Worm (Caenorhabditis elegans) whole organism, L4 larva: ENCODE measurements around the gene sand-1.

ENCODE experiments used
- D1046.2 ChIP-seq: fragments of 200-800 bp; sonication (Bioruptor generic); IDR thresholded peaks from 2 replicates; pipeline ENCODE4 v1.3.6; 2022; ENCODE audit warnings: missing genetic modification characterization, missing compliant biosample characterization
- F26F4.8 ChIP-seq: fragments of 200-800 bp; sonication (Bioruptor generic); conservative IDR thresholded peaks from 2 replicates; pipeline ENCODE4 v1.3.6; 2022; ENCODE audit warnings: missing genetic modification characterization, missing compliant biosample characterization
- F44E2.7 ChIP-seq: fragments of 200-800 bp; sonication (Bioruptor generic); IDR thresholded peaks from 2 replicates; pipeline ENCODE4 v2.1.2; 2022; ENCODE audit warnings: missing genetic modification characterization, missing compliant biosample characterization
- T20F7.1 ChIP-seq: fragments of 200-800 bp; sonication (Bioruptor generic); optimal IDR thresholded peaks from 2 replicates; lab custom pipeline; 2018; ENCODE audit warnings: mild to moderate bottlenecking, missing genetic modification characterization, missing compliant biosample characterization
- Y75B8A.6 ChIP-seq: fragments of 200-800 bp; sonication (Bioruptor generic); IDR thresholded peaks from 2 replicates; pipeline ENCODE4 v1.3.6; 2022; ENCODE audit warnings: missing genetic modification reagents, missing genetic modification characterization, missing compliant biosample characterization
- aly-2 ChIP-seq: sonication (generic microtip); optimal IDR thresholded peaks from 2 replicates; lab custom pipeline; 2018; ENCODE audit warnings: missing biosample characterization, missing genetic modification characterization
- attf-4 ChIP-seq: sonication (generic microtip); optimal IDR thresholded peaks from 3 replicates; lab custom pipeline; 2017; ENCODE audit warnings: missing biosample characterization, missing genetic modification characterization
- ceh-20 ChIP-seq: fragments of 200-800 bp; sonication (Bioruptor generic); IDR thresholded peaks from 2 replicates; pipeline ENCODE4 v1.3.6; 2022; ENCODE audit warnings: missing genetic modification reagents, missing genetic modification characterization, missing compliant biosample characterization
- ceh-32 ChIP-seq: sonication (generic microtip); optimal IDR thresholded peaks from 2 replicates; lab custom pipeline; 2016; ENCODE audit warnings: mild to moderate bottlenecking, missing genetic modification characterization, missing compliant biosample characterization; ENCODE audit not compliant: poor library complexity
- ceh-62 ChIP-seq: sonication (generic microtip); optimal IDR thresholded peaks from 2 replicates; lab custom pipeline; 2017; ENCODE audit warnings: missing biosample characterization, missing genetic modification characterization
- ctbp-1 ChIP-seq: fragments of 200-800 bp; sonication (Bioruptor generic); IDR thresholded peaks from 2 replicates; pipeline ENCODE4 v1.3.6; 2022; ENCODE audit warnings: missing genetic modification reagents, missing genetic modification characterization, missing compliant biosample characterization
- daf-12 ChIP-seq: fragments of 150-350 bp; optimal IDR thresholded peaks from 2 replicates; lab custom pipeline; 2014; ENCODE audit warnings: missing biosample characterization, missing genetic modification reagents, missing genetic modification characterization
- dmd-6 ChIP-seq: fragments of 200-800 bp; sonication (Bioruptor generic); IDR thresholded peaks from 2 replicates; pipeline ENCODE4 v1.3.6; 2022; ENCODE audit warnings: missing genetic modification reagents, missing genetic modification characterization, missing compliant biosample characterization
- dmd-8 ChIP-seq: fragments of 200-800 bp; sonication (Bioruptor generic); IDR thresholded peaks from 2 replicates; pipeline ENCODE4 v1.3.6; 2022; ENCODE audit warnings: missing genetic modification characterization, missing compliant biosample characterization
- duxl-1 ChIP-seq: sonication (generic microtip); optimal IDR thresholded peaks from 2 replicates; lab custom pipeline; 2016; ENCODE audit warnings: mild to moderate bottlenecking, missing genetic modification characterization, moderate library complexity, missing compliant biosample characterization; ENCODE audit not compliant: poor library complexity
- dve-1 ChIP-seq: sonication (generic microtip); optimal IDR thresholded peaks from 2 replicates; lab custom pipeline; 2017; ENCODE audit warnings: antibody characterized with exemption, mild to moderate bottlenecking, missing genetic modification characterization, missing compliant biosample characterization; ENCODE audit not compliant: insufficient read depth
- egl-27 ChIP-seq: sonication (generic microtip); optimal IDR thresholded peaks from 3 replicates; lab custom pipeline; 2017; ENCODE audit warnings: missing biosample characterization, missing genetic modification reagents, missing genetic modification characterization
- egl-43 ChIP-seq: fragments of 200-800 bp; sonication (Bioruptor generic); IDR thresholded peaks from 2 replicates; pipeline ENCODE4 v1.3.6; 2022; ENCODE audit warnings: missing genetic modification reagents, missing genetic modification characterization, missing compliant biosample characterization
- fkh-10 ChIP-seq: fragments of 150-350 bp; optimal IDR thresholded peaks from 2 replicates; lab custom pipeline; 2014; ENCODE audit warnings: missing biosample characterization, missing genetic modification reagents, missing genetic modification characterization
- fos-1 ChIP-seq: fragments of 150-350 bp; optimal IDR thresholded peaks from 2 replicates; lab custom pipeline; 2014; ENCODE audit warnings: missing biosample characterization, missing genetic modification characterization
- gei-8 ChIP-seq: fragments of 200-800 bp; sonication (Bioruptor generic); optimal IDR thresholded peaks from 2 replicates; lab custom pipeline; 2018; ENCODE audit warnings: mild to moderate bottlenecking, missing genetic modification characterization, missing compliant biosample characterization
- hif-1 ChIP-seq, 2 experiments: sonication (generic microtip); optimal IDR thresholded peaks; 2 replicates each; lab custom pipeline; 2016 to 2017; ENCODE audit warnings: missing compliant biosample characterization in 2 of 2, missing genetic modification characterization in 2 of 2, missing genetic modification reagents in 2 of 2, missing genotype in 2 of 2, mild to moderate bottlenecking in 1 of 2
- hlh-30 ChIP-seq: sonication (generic microtip); optimal IDR thresholded peaks from 2 replicates; lab custom pipeline; 2017; ENCODE audit warnings: antibody characterized with exemption, mild to moderate bottlenecking, missing genetic modification characterization, missing compliant biosample characterization; ENCODE audit not compliant: insufficient read depth
- hmg-1.1 ChIP-seq: fragments of 200-800 bp; sonication (Bioruptor generic); IDR thresholded peaks from 2 replicates; pipeline ENCODE4 v1.3.6; 2022; ENCODE audit warnings: missing genetic modification reagents, missing genetic modification characterization, missing compliant biosample characterization
- lim-7 ChIP-seq: fragments of 200-800 bp; sonication (Bioruptor generic); IDR thresholded peaks from 2 replicates; pipeline ENCODE4 v1.3.6; 2022; ENCODE audit warnings: missing genetic modification characterization, missing compliant biosample characterization
- lin-29 ChIP-seq: fragments of 200-800 bp; sonication (Bioruptor generic); IDR thresholded peaks from 2 replicates; pipeline ENCODE4 v1.3.6; 2022; ENCODE audit warnings: missing genetic modification reagents, missing genetic modification characterization, missing compliant biosample characterization
- lin-38 ChIP-seq: fragments of 200-800 bp; sonication (Bioruptor generic); IDR thresholded peaks from 2 replicates; pipeline ENCODE4 v1.3.6; 2022; ENCODE audit warnings: missing genetic modification reagents, missing genetic modification characterization, missing compliant biosample characterization
- lin-39 ChIP-seq: fragments of 150-350 bp; optimal IDR thresholded peaks from 2 replicates; lab custom pipeline; 2014; ENCODE audit warnings: missing biosample characterization, missing genetic modification reagents, missing genetic modification characterization
- madf-5 ChIP-seq, 2 experiments: fragments of 200-800 bp; sonication (Bioruptor generic); IDR thresholded peaks; 2 replicates each; pipeline ENCODE4 v1.3.6; 2022; ENCODE audit warnings: missing compliant biosample characterization in 2 of 2, missing genetic modification characterization in 2 of 2
- madf-9 ChIP-seq: fragments of 200-800 bp; sonication (Bioruptor generic); conservative IDR thresholded peaks from 2 replicates; pipeline ENCODE4 v1.3.6; 2022; ENCODE audit warnings: missing genetic modification reagents, missing genetic modification characterization, missing compliant biosample characterization
- mep-1 ChIP-seq: fragments of 150-350 bp; sonication (generic microtip); optimal IDR thresholded peaks from 3 replicates; lab custom pipeline; 2014; ENCODE audit warnings: missing biosample characterization, missing genetic modification characterization
- mes-2 ChIP-seq: sonication (generic microtip); optimal IDR thresholded peaks from 2 replicates; lab custom pipeline; 2016; ENCODE audit warnings: missing genotype, mild to moderate bottlenecking, missing genetic modification characterization, missing compliant biosample characterization; ENCODE audit not compliant: poor library complexity, severe bottlenecking
- nhr-237 ChIP-seq: sonication (generic microtip); optimal IDR thresholded peaks from 2 replicates; lab custom pipeline; 2017; ENCODE audit warnings: missing biosample characterization, missing genetic modification characterization
- nhr-25 ChIP-seq: sonication (generic microtip); optimal IDR thresholded peaks from 2 replicates; lab custom pipeline; 2017; ENCODE audit warnings: missing genetic modification characterization, mild to moderate bottlenecking, missing compliant biosample characterization, antibody characterized with exemption, moderate library complexity, borderline replicate concordance; ENCODE audit not compliant: insufficient read depth
- nhr-48 ChIP-seq: sonication (generic microtip); optimal IDR thresholded peaks from 2 replicates; lab custom pipeline; 2016; ENCODE audit warnings: mild to moderate bottlenecking, missing genetic modification characterization, missing compliant biosample characterization
- nhr-76 ChIP-seq: fragments of 150-350 bp; optimal IDR thresholded peaks from 2 replicates; lab custom pipeline; 2014; ENCODE audit warnings: missing biosample characterization, missing genetic modification characterization
- nhr-77 ChIP-seq: fragments of 150-350 bp; optimal IDR thresholded peaks from 2 replicates; lab custom pipeline; 2014; ENCODE audit warnings: missing biosample characterization, missing genetic modification characterization
- pha-4 ChIP-seq, 2 experiments: fragments of 150-350 bp in 1 of 2; fragments of 200-800 bp in 1 of 2; sonication (Bioruptor generic) in 1 of 2; IDR thresholded peaks in 1 of 2; optimal IDR thresholded peaks in 1 of 2; 2 replicates each; pipeline versions ENCODE4 v1.3.6 to Lab custom; 2014 to 2022; ENCODE audit warnings: missing genetic modification characterization in 2 of 2, missing genetic modification reagents in 2 of 2, missing biosample characterization in 1 of 2, missing compliant biosample characterization in 1 of 2
- php-3 ChIP-seq: fragments of 200-800 bp; sonication (Bioruptor generic); IDR thresholded peaks from 2 replicates; pipeline ENCODE4 v1.3.6; 2022; ENCODE audit warnings: missing genetic modification reagents, missing genetic modification characterization, missing compliant biosample characterization
- pqm-1 ChIP-seq: sonication (generic microtip); optimal IDR thresholded peaks from 2 replicates; lab custom pipeline; 2017; ENCODE audit warnings: missing biosample characterization, missing genetic modification characterization
- saeg-2 ChIP-seq: fragments of 200-800 bp; sonication (Bioruptor generic); IDR thresholded peaks from 2 replicates; pipeline ENCODE4 v1.3.6; 2022; ENCODE audit warnings: missing genetic modification reagents, missing genetic modification characterization, missing compliant biosample characterization
- set-16 ChIP-seq: fragments of 200-800 bp; sonication (Bioruptor generic); IDR thresholded peaks from 2 replicates; pipeline ENCODE4 v1.3.6; 2022; ENCODE audit warnings: missing genetic modification reagents, missing genetic modification characterization, missing compliant biosample characterization
- skn-1 ChIP-seq: fragments of 150-350 bp; optimal IDR thresholded peaks from 2 replicates; lab custom pipeline; 2014; ENCODE audit warnings: missing biosample characterization, missing genetic modification characterization
- snpc-1.2 ChIP-seq: fragments of 200-800 bp; sonication (Bioruptor generic); IDR thresholded peaks from 2 replicates; pipeline ENCODE4 v1.3.6; 2022; ENCODE audit warnings: missing genetic modification reagents, missing genetic modification characterization, missing compliant biosample characterization
- snpc-4 ChIP-seq: fragments of 150-350 bp; optimal IDR thresholded peaks from 2 replicates; lab custom pipeline; 2014; ENCODE audit warnings: missing biosample characterization, missing genetic modification characterization
- unc-39 ChIP-seq: sonication (generic microtip); optimal IDR thresholded peaks from 2 replicates; lab custom pipeline; 2017; ENCODE audit warnings: missing biosample characterization, missing genetic modification characterization
- zfp-2 ChIP-seq: sonication (generic microtip); optimal IDR thresholded peaks from 2 replicates; lab custom pipeline; 2016; ENCODE audit warnings: mild to moderate bottlenecking, missing genetic modification characterization, missing compliant biosample characterization
- zip-11 ChIP-seq: fragments of 200-800 bp; sonication (Bioruptor generic); IDR thresholded peaks from 2 replicates; pipeline ENCODE4 v1.3.6; 2022; ENCODE audit warnings: missing genetic modification characterization, missing compliant biosample characterization
- zip-2 ChIP-seq: fragments of 150-350 bp; optimal IDR thresholded peaks from 2 replicates; lab custom pipeline; 2014; ENCODE audit warnings: missing biosample characterization, missing genetic modification characterization
- ztf-11 ChIP-seq: fragments of 150-350 bp; optimal IDR thresholded peaks from 2 replicates; lab custom pipeline; 2014; ENCODE audit warnings: missing biosample characterization, missing genetic modification characterization
- ztf-7 ChIP-seq: fragments of 150-350 bp; optimal IDR thresholded peaks from 2 replicates; lab custom pipeline; 2014; ENCODE audit warnings: missing biosample characterization, missing genetic modification characterization

sand-1 gene

ce11 chrIV:5344168-5344567 lies 22.5 kb upstream of the sand-1 start (continued):
- TF ChIP-seq ztf-11 (tag; lab: Kevin White, UChicago) (no peak), hmg-1.1 (no peak), nhr-77 (tag; lab: Kevin White, UChicago) (no peak), pqm-1 (tag; lab: Kevin White, UChicago) (no peak), T20F7.1 (GFP tag; lab: Kevin White, UChicago) (no peak), mep-1 (no peak), lin-29 (GFP tag; lab: Robert Waterston, UW) (no peak), F44E2.7 (GFP tag; lab: Robert Waterston, UW) (no peak), hlh-30 (tag; lab: Kevin White, UChicago) (peak; percentile 54), dmd-8 (GFP tag; lab: Robert Waterston, UW) (no peak), set-16 (no peak), duxl-1 (tag; lab: Kevin White, UChicago) (no peak), skn-1 (tag; lab: Kevin White, UChicago) (no peak), egl-27 (tag; lab: Kevin White, UChicago) (no peak), ceh-62 (tag; lab: Kevin White, UChicago) (no peak), lin-39 (tag; lab: Kevin White, UChicago) (no peak), gei-8 (GFP tag; lab: Kevin White, UChicago) (no peak), fos-1 (tag; lab: Kevin White, UChicago) (no peak), lin-38 (GFP tag; lab: Robert Waterston, UW) (peak; percentile 54), zfp-2 (tag; lab: Kevin White, UChicago) (no peak), fkh-10 (GFP tag; lab: Kevin White, UChicago) (no peak), madf-9 (GFP tag; lab: Robert Waterston, UW) (no peak), unc-39 (tag; lab: Kevin White, UChicago) (no peak), snpc-1.2 (GFP tag; lab: Robert Waterston, UW) (peak; percentile 95), nhr-48 (tag; lab: Kevin White, UChicago) (no peak), attf-4 (tag; lab: Kevin White, UChicago) (no peak), snpc-4 (no peak), ceh-20 (GFP tag; lab: Robert Waterston, UW) (no peak), lim-7 (GFP tag; lab: Robert Waterston, UW) (no peak), zip-2 (tag; lab: Kevin White, UChicago) (no peak), pha-4 (GFP tag; IDR thresholded peaks at IDR 0.05; lab: Robert Waterston, UW) (peak; percentile 56; the same call in 1 of the 2 replicates), pha-4 (tag; optimal IDR thresholded peaks at IDR 0.05; lab: Kevin White, UChicago) (no peak), aly-2 (tag; lab: Kevin White, UChicago) (no peak), madf-5 (GFP tag; IDR thresholded peaks at IDR 0.05; lab: Robert Waterston, UW) (no peak), egl-43 (GFP tag; lab: Robert Waterston, UW) (no peak), hif-1 (tag; optimal IDR thresholded peaks at IDR 0.05; lab: Kevin White, UChicago) (no peak), ctbp-1 (GFP tag; lab: Robert Waterston, UW) (no peak), ztf-7 (tag; lab: Kevin White, UChicago) (no peak), php-3 (GFP tag; lab: Robert Waterston, UW) (no peak), daf-12 (tag; lab: Kevin White, UChicago) (no peak), saeg-2 (GFP tag; lab: Robert Waterston, UW) (no peak), nhr-237 (tag; lab: Kevin White, UChicago) (no peak), F26F4.8 (no peak), Y75B8A.6 (0 out of 2 replicates have a peak, but pooled peaks have one; percentile 48), nhr-76 (no peak), dve-1 (tag; lab: Kevin White, UChicago) (peak; percentile 63), ceh-32 (tag; lab: Kevin White, UChicago) (no peak), D1046.2 (GFP tag; lab: Robert Waterston, UW) (no peak), nhr-25 (tag; lab: Kevin White, UChicago) (no peak), zip-11 (GFP tag; lab: Robert Waterston, UW) (no peak), dmd-6 (GFP tag; lab: Robert Waterston, UW) (peak; percentile 57), mes-2 (tag; lab: Kevin White, UChicago) (no peak)
